Worm (Caenorhabditis elegans): ENCODE data around the gene snai-1.

DNA sequence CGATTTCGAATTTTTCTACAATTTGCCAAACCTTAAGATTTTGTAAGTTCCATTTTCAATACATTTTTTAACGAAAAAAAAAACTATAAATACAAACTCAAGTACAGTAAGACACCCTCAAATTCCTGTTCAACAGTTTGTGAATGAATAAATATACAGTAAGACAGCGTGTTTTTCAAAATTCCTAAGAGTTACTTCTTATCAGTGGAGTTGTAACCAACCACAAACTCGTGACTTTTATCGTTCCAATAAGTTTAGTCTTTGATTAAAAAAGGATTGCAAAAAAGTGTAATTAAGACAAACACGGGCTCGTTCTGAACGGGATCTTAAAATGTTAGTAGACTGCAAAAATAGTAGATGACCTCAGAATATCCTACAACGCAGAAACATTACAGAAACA is 38.4 kb downstream of the snai-1 start:
- TF ChIP-seq aly-2 (tag; optimal IDR thresholded peaks at IDR 0.05) (no peak), ama-1 (optimal IDR thresholded peaks at IDR 0.05) (no peak), alr-1 (tag; optimal IDR thresholded peaks at IDR 0.05) (no peak), blmp-1 (tag; optimal IDR thresholded peaks at IDR 0.05; ENCODE audit: insufficient read depth) (no peak), crh-2 (tag; optimal IDR thresholded peaks at IDR 0.05) (no peak), snpc-4 (tag; optimal IDR thresholded peaks at IDR 0.05) (no peak), zag-1 (tag; optimal IDR thresholded peaks at IDR 0.05) (no peak), egl-27 (tag; optimal IDR thresholded peaks at IDR 0.05) (no peak), nhr-237 (tag; optimal IDR thresholded peaks at IDR 0.05) (no peak)

Data from whole organism, L2 larva.